Fruit fly (Drosophila melanogaster) whole organism, embryonic: ENCODE results near the gene CG15012.

Experiments
- Antp ChIP-seq: fragments of 200-800 bp; sonication (Bioruptor generic); optimal IDR thresholded peaks from 3 replicates; lab custom pipeline; 2016; ENCODE audit warnings: missing biosample characterization, missing genetic modification characterization
- B-H1 ChIP-seq: fragments of 200-800 bp; sonication (Bioruptor generic); IDR thresholded peaks from 3 replicates; pipeline ENCODE4 v1.3.6; 2022; ENCODE audit warnings: missing biosample characterization, missing genetic modification characterization
- BtbVII ChIP-seq: fragments of 200-800 bp; sonication (Bioruptor generic); optimal IDR thresholded peaks from 3 replicates; lab custom pipeline; 2017; ENCODE audit warnings: missing biosample characterization, mild to moderate bottlenecking, missing genetic modification characterization
- C15 ChIP-seq: fragments of 200-800 bp; sonication (Bioruptor generic); IDR thresholded peaks from 3 replicates; pipeline ENCODE4 v1.3.6; 2022; ENCODE audit warnings: missing biosample characterization, missing genetic modification characterization
- CG11398 ChIP-seq: fragments of 200-800 bp; sonication (Bioruptor generic); optimal IDR thresholded peaks from 2 replicates; lab custom pipeline; 2016; ENCODE audit warnings: missing biosample characterization, missing genetic modification characterization
- CG11560 ChIP-seq: fragments of 200-800 bp; sonication (Bioruptor generic); IDR thresholded peaks from 3 replicates; pipeline ENCODE4 v1.3.6; 2022; ENCODE audit warnings: missing biosample characterization, missing genetic modification characterization
- CG12659 ChIP-seq: fragments of 200-800 bp; sonication (Bioruptor generic); optimal IDR thresholded peaks from 3 replicates; lab custom pipeline; 2017; ENCODE audit warnings: mild to moderate bottlenecking, missing biosample characterization, missing genetic modification reagents, missing genetic modification characterization
- CG13624 ChIP-seq: fragments of 200-800 bp; sonication (Bioruptor generic); optimal IDR thresholded peaks from 2 replicates; lab custom pipeline; 2016; ENCODE audit warnings: missing biosample characterization, missing genetic modification characterization
- CG15269 ChIP-seq: fragments of 200-800 bp; sonication (Bioruptor generic); optimal IDR thresholded peaks from 2 replicates; lab custom pipeline; 2018; ENCODE audit warnings: missing biosample characterization, mild to moderate bottlenecking, missing genetic modification characterization, moderate library complexity
- CG15696 ChIP-seq: fragments of 200-800 bp; sonication (Bioruptor generic); optimal IDR thresholded peaks from 2 replicates; lab custom pipeline; 2019; ENCODE audit warnings: missing biosample characterization, mild to moderate bottlenecking, missing genetic modification characterization, moderate library complexity
- CG16779 ChIP-seq: fragments of 200-800 bp; sonication (Bioruptor generic); IDR thresholded peaks from 2 replicates; pipeline ENCODE4 v1.3.6; 2022; ENCODE audit warnings: missing biosample characterization, missing genetic modification characterization
- CG17912 ChIP-seq: fragments of 200-800 bp; sonication (Bioruptor generic); optimal IDR thresholded peaks from 2 replicates; lab custom pipeline; 2018; ENCODE audit warnings: missing biosample characterization, mild to moderate bottlenecking, missing genetic modification characterization
- CG18764 ChIP-seq: fragments of 200-800 bp; sonication (Bioruptor generic); optimal IDR thresholded peaks from 3 replicates; lab custom pipeline; 2016; ENCODE audit warnings: missing biosample characterization, missing genetic modification characterization
- CG30431 ChIP-seq: fragments of 200-800 bp; sonication (Bioruptor generic); optimal IDR thresholded peaks from 2 replicates; lab custom pipeline; 2017; ENCODE audit warnings: missing biosample characterization, missing genetic modification characterization
- CG31224 ChIP-seq: fragments of 200-800 bp; sonication (Bioruptor generic); IDR thresholded peaks from 2 replicates; pipeline ENCODE4 v1.3.6; 2022; ENCODE audit warnings: missing biosample characterization, missing genetic modification characterization
- CG3163 ChIP-seq: fragments of 200-800 bp; sonication (Bioruptor generic); optimal IDR thresholded peaks from 3 replicates; lab custom pipeline; 2016; ENCODE audit warnings: missing biosample characterization, missing genetic modification characterization
- CG34224 ChIP-seq: fragments of 200-800 bp; sonication (Bioruptor generic); IDR thresholded peaks from 3 replicates; pipeline ENCODE4 v1.3.6; 2022; ENCODE audit warnings: missing biosample characterization, missing genetic modification characterization; ENCODE audit not compliant: partially characterized antibody
- CG3995 ChIP-seq: fragments of 200-800 bp; sonication (Bioruptor generic); optimal IDR thresholded peaks from 3 replicates; lab custom pipeline; 2016; ENCODE audit warnings: missing biosample characterization, missing genetic modification characterization
- CG7357 ChIP-seq: fragments of 200-800 bp; sonication (Bioruptor generic); IDR thresholded peaks from 3 replicates; pipeline ENCODE4 v1.3.6; 2022; ENCODE audit warnings: missing biosample characterization, missing genetic modification characterization
- CG8924 ChIP-seq: fragments of 200-800 bp; optimal IDR thresholded peaks from 3 replicates; lab custom pipeline; 2019; ENCODE audit warnings: missing biosample characterization, mild to moderate bottlenecking, missing genetic modification characterization, moderate library complexity
- CG9932 ChIP-seq: fragments of 200-800 bp; sonication (Bioruptor generic); IDR thresholded peaks from 2 replicates; pipeline ENCODE4 v1.3.6; 2022; ENCODE audit warnings: missing biosample characterization, missing genetic modification characterization
- Dll ChIP-seq: fragments of 200-800 bp; sonication (Bioruptor generic); IDR thresholded peaks from 4 replicates; pipeline ENCODE4 v1.3.6; 2022; ENCODE audit warnings: missing biosample characterization, missing genetic modification characterization; ENCODE audit not compliant: partially characterized antibody
- Doc3 ChIP-seq: fragments of 200-800 bp; sonication (Bioruptor generic); IDR thresholded peaks from 3 replicates; pipeline ENCODE4 v1.3.6; 2022; ENCODE audit warnings: missing biosample characterization, missing genetic modification characterization; ENCODE audit not compliant: partially characterized antibody
- Gsc ChIP-seq: fragments of 200-800 bp; sonication (Bioruptor generic); IDR thresholded peaks from 2 replicates; pipeline ENCODE4 v1.3.6; 2022; ENCODE audit warnings: missing biosample characterization, missing genetic modification characterization
- HHEX ChIP-seq: fragments of 200-800 bp; sonication (Bioruptor generic); optimal IDR thresholded peaks from 3 replicates; lab custom pipeline; 2017; ENCODE audit warnings: missing biosample characterization, mild to moderate bottlenecking, missing genetic modification characterization, missing genetic modification reagents
- MBD-R2 ChIP-seq: fragments of 200-800 bp; sonication (Bioruptor generic); IDR thresholded peaks from 2 replicates; pipeline ENCODE4 v1.3.6; 2022; ENCODE audit warnings: missing biosample characterization, missing genetic modification characterization
- Nf-YA ChIP-seq: fragments of 200-800 bp; sonication (Bioruptor generic); IDR thresholded peaks from 2 replicates; pipeline ENCODE4 v1.3.6; 2022; ENCODE audit warnings: missing biosample characterization, missing genetic modification characterization
- Oaz ChIP-seq: fragments of 200-800 bp; sonication (Bioruptor generic); IDR thresholded peaks from 2 replicates; pipeline ENCODE4 v1.3.6; 2022; ENCODE audit warnings: missing biosample characterization, missing genetic modification characterization
- PHDP ChIP-seq: fragments of 200-800 bp; sonication (Bioruptor generic); optimal IDR thresholded peaks from 3 replicates; lab custom pipeline; 2018; ENCODE audit warnings: missing biosample characterization, mild to moderate bottlenecking, missing genetic modification characterization, moderate library complexity
- Taf1 ChIP-seq: fragments of 200-800 bp; sonication (Bioruptor generic); IDR thresholded peaks from 2 replicates; pipeline ENCODE4 v1.3.6; 2022; ENCODE audit warnings: missing biosample characterization, missing genetic modification characterization
- ara ChIP-seq: fragments of 200-800 bp; sonication (Bioruptor generic); IDR thresholded peaks from 2 replicates; pipeline ENCODE4 v1.3.6; 2022; ENCODE audit warnings: missing biosample characterization, missing genetic modification characterization
- ato ChIP-seq: fragments of 200-800 bp; sonication (Bioruptor generic); IDR thresholded peaks from 2 replicates; pipeline ENCODE4 v1.3.6; 2022; ENCODE audit warnings: missing biosample characterization, missing genetic modification characterization; ENCODE audit not compliant: partially characterized antibody
- crol ChIP-seq: fragments of 200-800 bp; sonication (Bioruptor generic); IDR thresholded peaks from 2 replicates; pipeline ENCODE4 v1.3.6; 2022; ENCODE audit warnings: missing biosample characterization, missing genetic modification characterization
- esg ChIP-seq: fragments of 200-800 bp; sonication (Bioruptor generic); conservative IDR thresholded peaks from 2 replicates; pipeline ENCODE4 v1.3.6; 2022; ENCODE audit warnings: missing biosample characterization, missing genetic modification characterization
- fd96Cb ChIP-seq: fragments of 200-800 bp; sonication (Bioruptor generic); optimal IDR thresholded peaks from 2 replicates; lab custom pipeline; 2018; ENCODE audit warnings: missing biosample characterization, mild to moderate bottlenecking, missing genetic modification characterization, moderate library complexity
- gsb ChIP-seq: fragments of 200-800 bp; sonication (Bioruptor generic); IDR thresholded peaks from 2 replicates; pipeline ENCODE4 v1.3.6; 2022; ENCODE audit warnings: missing biosample characterization, missing genetic modification characterization
- ham ChIP-seq: fragments of 200-800 bp; sonication (Bioruptor generic); IDR thresholded peaks from 2 replicates; pipeline ENCODE4 v1.3.6; 2022; ENCODE audit warnings: missing biosample characterization, missing genetic modification characterization
- kay ChIP-seq: fragments of 200-800 bp; sonication (Bioruptor generic); optimal IDR thresholded peaks from 2 replicates; lab custom pipeline; 2016; ENCODE audit warnings: missing biosample characterization, missing genetic modification characterization
- kni ChIP-seq: fragments of 200-800 bp; sonication (Bioruptor generic); optimal IDR thresholded peaks from 3 replicates; lab custom pipeline; 2017; ENCODE audit warnings: mild to moderate bottlenecking, missing biosample characterization, missing genetic modification reagents, missing genetic modification characterization
- luna ChIP-seq: fragments of 200-800 bp; sonication (Bioruptor generic); optimal IDR thresholded peaks from 2 replicates; lab custom pipeline; 2016; ENCODE audit warnings: missing biosample characterization, missing genetic modification characterization
- nerfin-1 ChIP-seq: fragments of 200-800 bp; sonication (Bioruptor generic); optimal IDR thresholded peaks from 3 replicates; lab custom pipeline; 2019; ENCODE audit warnings: missing biosample characterization, mild to moderate bottlenecking, missing genetic modification characterization, moderate library complexity
- pnt ChIP-seq: fragments of 200-800 bp; sonication (Bioruptor generic); optimal IDR thresholded peaks from 3 replicates; lab custom pipeline; 2016; ENCODE audit warnings: missing biosample characterization, missing genetic modification characterization
- psq ChIP-seq: fragments of 200-800 bp; sonication (Bioruptor generic); optimal IDR thresholded peaks from 2 replicates; lab custom pipeline; 2017; ENCODE audit warnings: missing biosample characterization, missing genetic modification characterization
- ranshi ChIP-seq: fragments of 200-800 bp; sonication (Bioruptor generic); IDR thresholded peaks from 2 replicates; pipeline ENCODE4 v1.3.6; 2022; ENCODE audit warnings: missing biosample characterization, missing genetic modification characterization
- scrt ChIP-seq: fragments of 200-800 bp; sonication (Bioruptor generic); optimal IDR thresholded peaks from 2 replicates; lab custom pipeline; 2018; ENCODE audit warnings: missing biosample characterization, mild to moderate bottlenecking, missing genetic modification characterization, moderate library complexity
- sisA ChIP-seq: fragments of 200-800 bp; sonication (Bioruptor generic); IDR thresholded peaks from 2 replicates; pipeline ENCODE4 v1.3.6; 2022; ENCODE audit warnings: missing biosample characterization, missing genetic modification characterization

Gene CG15012

dm6 chr3L:4282627-4283026 lies 9.4 kb downstream of the CG15012 start, which contains the start of gene CG11583 (continued):
- TF ChIP-seq crol, result no peak
- no peak for TF ChIP-seq luna (GFP tag; lab: Kevin White, UChicago)
- TF ChIP-seq psq (GFP tag; lab: Kevin White, UChicago), result peak; percentile 3
- TF ChIP-seq Oaz (GFP tag; lab: Robert Waterston, UW), result no peak
- no peak for TF ChIP-seq CG31224 (GFP tag; lab: Robert Waterston, UW)
- no peak for TF ChIP-seq Taf1 (GFP tag; lab: Robert Waterston, UW)
- no peak for TF ChIP-seq pnt (GFP tag; lab: Kevin White, UChicago)
- no peak for TF ChIP-seq esg (GFP tag; lab: Robert Waterston, UW)
- no peak for TF ChIP-seq CG30431
- 0 out of 2 replicates have a peak, but pooled peaks have one; percentile 2 for TF ChIP-seq CG16779 (GFP tag; lab: Robert Waterston, UW)
- no peak for TF ChIP-seq ham (GFP tag; lab: Robert Waterston, UW)
- no peak for TF ChIP-seq C15
- no peak for TF ChIP-seq CG18764 (GFP tag; lab: Kevin White, UChicago)
- TF ChIP-seq CG15269 (tag; lab: Kevin White, UChicago), result no peak
- no peak for TF ChIP-seq CG11560 (tag; lab: Robert Waterston, UW)
- peak; percentile 18 for TF ChIP-seq HHEX (GFP tag; lab: Kevin White, UChicago)
- no peak for TF ChIP-seq fd96Cb (tag; lab: Kevin White, UChicago)
- no peak for TF ChIP-seq CG17912 (GFP tag; lab: Kevin White, UChicago)
- peak; percentile 21 for TF ChIP-seq CG8924 (tag; lab: Kevin White, UChicago)
- no peak; the same call in 3 of the 4 replicates for TF ChIP-seq Dll
- no peak for TF ChIP-seq gsb
- TF ChIP-seq MBD-R2, result peak; percentile 89
- peak; percentile 63 for TF ChIP-seq CG12659 (GFP tag; lab: Kevin White, UChicago)
- TF ChIP-seq CG13624, result peak; percentile 42
- no peak for TF ChIP-seq PHDP
- no peak for TF ChIP-seq Doc3 (GFP tag; lab: Robert Waterston, UW)
- no peak for TF ChIP-seq kni
- no peak for TF ChIP-seq scrt (GFP tag; lab: Kevin White, UChicago)
- no peak for TF ChIP-seq kay (GFP tag; lab: Kevin White, UChicago)
- no peak for TF ChIP-seq Gsc (GFP tag; lab: Robert Waterston, UW)
- no peak for TF ChIP-seq B-H1 (GFP tag; lab: Robert Waterston, UW)
- no peak for TF ChIP-seq nerfin-1 (tag; lab: Kevin White, UChicago)
- no peak for TF ChIP-seq CG7357 (GFP tag; lab: Robert Waterston, UW)
- TF ChIP-seq CG9932 (GFP tag; lab: Robert Waterston, UW), result peak; percentile 61
- TF ChIP-seq CG3163 (GFP tag; lab: Kevin White, UChicago), result peak; percentile 17
- peak; percentile 5 for TF ChIP-seq BtbVII
- peak; percentile 51 for TF ChIP-seq CG3995 (GFP tag; lab: Kevin White, UChicago)
- no peak for TF ChIP-seq ara (GFP tag; lab: Robert Waterston, UW)
- TF ChIP-seq CG15696 (tag; lab: Kevin White, UChicago), result no peak
- peak; percentile 44 for TF ChIP-seq Antp
- TF ChIP-seq ato (GFP tag; lab: Robert Waterston, UW), result no peak
- no peak for TF ChIP-seq ranshi
- no peak for TF ChIP-seq sisA
- TF ChIP-seq Nf-YA (GFP tag; lab: Robert Waterston, UW), result no peak
- TF ChIP-seq CG11398 (GFP tag; lab: Kevin White, UChicago), result no peak
- no peak for TF ChIP-seq CG34224
